Worm (Caenorhabditis elegans) whole organism, L4/young adult: Measurements from ENCODE around the gene cwp-1.

Experiments used
- W03F9.2 ChIP-seq: fragments of 150-350 bp; optimal IDR thresholded peaks from 2 replicates; lab custom pipeline; 2014; ENCODE audit warnings: missing biosample characterization, missing genetic modification characterization
- dao-5 ChIP-seq: sonication (generic microtip); optimal IDR thresholded peaks from 2 replicates; lab custom pipeline; 2016; ENCODE audit warnings: missing genotype, missing genetic modification characterization, moderate library complexity, missing compliant biosample characterization
- him-1 ChIP-seq: sonication (generic microtip); optimal IDR thresholded peaks from 2 replicates; lab custom pipeline; 2016; ENCODE audit warnings: missing genotype, missing genetic modification reagents, missing genetic modification characterization, missing compliant biosample characterization

DNA sequence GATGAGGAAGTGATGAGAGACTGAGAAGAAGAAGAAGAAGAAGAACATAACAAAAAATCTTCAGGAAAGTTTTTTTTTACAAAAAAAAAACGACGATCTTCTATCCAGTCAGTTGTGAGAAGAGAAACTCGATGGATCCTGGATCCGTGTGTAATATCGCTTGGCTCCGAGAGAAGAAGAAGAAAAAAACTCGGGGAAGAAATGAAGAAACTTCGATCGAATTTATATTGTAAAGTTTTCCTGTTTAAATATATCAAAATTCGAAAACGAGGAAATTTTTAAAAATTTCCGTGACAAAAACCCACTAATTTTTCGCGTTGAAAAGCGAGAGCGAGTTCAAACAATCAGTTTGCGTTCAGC, 17.8 kb downstream of the cwp-1 start, which contains the start of gene adss-1:
- TF ChIP-seq him-1 (no peak), W03F9.2 (no peak), dao-5 (tag; lab: Kevin White, UChicago) (no peak)
